Worm (Caenorhabditis elegans) whole organism, late embryonic: ENCODE results near the gene ddx-35.

Experiments
- C38D4.7 ChIP-seq: fragments of 200-800 bp; sonication (Bioruptor generic); optimal IDR thresholded peaks from 2 replicates; lab custom pipeline; 2018; ENCODE audit warnings: mild to moderate bottlenecking, missing genetic modification characterization, moderate library complexity, missing compliant biosample characterization
- K09A11.1 ChIP-seq: sonication (generic microtip); optimal IDR thresholded peaks from 2 replicates; lab custom pipeline; 2017; ENCODE audit warnings: antibody characterized with exemption, mild to moderate bottlenecking, missing genetic modification characterization, missing compliant biosample characterization; ENCODE audit not compliant: insufficient read depth
- Y22D7AL.16 ChIP-seq: sonication (generic microtip); optimal IDR thresholded peaks from 2 replicates; lab custom pipeline; 2016; ENCODE audit warnings: missing genetic modification characterization, missing compliant biosample characterization
- ama-1 ChIP-seq: fragments of 150-350 bp; optimal IDR thresholded peaks from 2 replicates; lab custom pipeline; 2014
- ceh-18 ChIP-seq: sonication (generic microtip); optimal IDR thresholded peaks from 2 replicates; lab custom pipeline; 2016; ENCODE audit warnings: missing genetic modification characterization, missing compliant biosample characterization
- ceh-19 ChIP-seq: fragments of 200-800 bp; sonication (Bioruptor generic); optimal IDR thresholded peaks from 2 replicates; lab custom pipeline; 2018; ENCODE audit warnings: mild to moderate bottlenecking, missing genetic modification characterization, missing compliant biosample characterization
- ceh-2 ChIP-seq: sonication (generic microtip); optimal IDR thresholded peaks from 2 replicates; lab custom pipeline; 2016; ENCODE audit warnings: missing genotype, missing genetic modification characterization, missing compliant biosample characterization
- ceh-24 ChIP-seq: sonication (generic microtip); optimal IDR thresholded peaks from 2 replicates; lab custom pipeline; 2016; ENCODE audit warnings: mild to moderate bottlenecking, missing genetic modification characterization, missing compliant biosample characterization
- ceh-31 ChIP-seq: sonication (generic microtip); optimal IDR thresholded peaks from 2 replicates; lab custom pipeline; 2016; ENCODE audit warnings: missing genetic modification characterization, missing compliant biosample characterization
- ceh-45 ChIP-seq: fragments of 200-800 bp; sonication (Bioruptor generic); IDR thresholded peaks from 2 replicates; pipeline ENCODE4 v1.3.6; 2022; ENCODE audit warnings: missing genetic modification reagents, missing genetic modification characterization, missing compliant biosample characterization
- ceh-48 ChIP-seq: sonication (generic microtip); optimal IDR thresholded peaks from 2 replicates; lab custom pipeline; 2016; ENCODE audit warnings: missing genetic modification characterization, inconsistent platforms, missing compliant biosample characterization
- ceh-6 ChIP-seq: fragments of 200-800 bp; sonication (Bioruptor generic); optimal IDR thresholded peaks from 2 replicates; lab custom pipeline; 2018; ENCODE audit warnings: mild to moderate bottlenecking, missing genetic modification characterization, missing compliant biosample characterization
- ceh-9 ChIP-seq: sonication (generic microtip); optimal IDR thresholded peaks from 2 replicates; lab custom pipeline; 2016; ENCODE audit warnings: mild to moderate bottlenecking, missing genetic modification characterization, inconsistent platforms, missing compliant biosample characterization
- che-1 ChIP-seq: sonication (generic microtip); optimal IDR thresholded peaks from 2 replicates; lab custom pipeline; 2016; ENCODE audit warnings: mild to moderate bottlenecking, missing genetic modification characterization, missing compliant biosample characterization
- dmd-4 ChIP-seq: sonication (generic microtip); optimal IDR thresholded peaks from 2 replicates; lab custom pipeline; 2016; ENCODE audit warnings: borderline replicate concordance, missing genetic modification characterization, missing compliant biosample characterization
- dve-1 ChIP-seq: sonication (generic microtip); optimal IDR thresholded peaks from 2 replicates; lab custom pipeline; 2017; ENCODE audit warnings: antibody characterized with exemption, mild to moderate bottlenecking, missing genetic modification characterization, missing compliant biosample characterization
- elt-2 ChIP-seq: sonication (generic microtip); optimal IDR thresholded peaks from 2 replicates; lab custom pipeline; 2016; ENCODE audit warnings: missing genetic modification reagents, missing genetic modification characterization, missing compliant biosample characterization
- elt-4 ChIP-seq: sonication (generic microtip); optimal IDR thresholded peaks from 2 replicates; lab custom pipeline; 2016; ENCODE audit warnings: missing genetic modification characterization, missing compliant biosample characterization
- ets-4 ChIP-seq: sonication (generic microtip); optimal IDR thresholded peaks from 2 replicates; lab custom pipeline; 2016; ENCODE audit warnings: missing genetic modification characterization, missing compliant biosample characterization
- eyg-1 ChIP-seq: sonication (generic microtip); optimal IDR thresholded peaks from 2 replicates; lab custom pipeline; 2016; ENCODE audit warnings: missing genotype, missing genetic modification characterization, missing compliant biosample characterization
- fax-1 ChIP-seq: sonication (generic microtip); optimal IDR thresholded peaks from 2 replicates; lab custom pipeline; 2016; ENCODE audit warnings: missing genotype, missing genetic modification characterization, missing compliant biosample characterization
- fkh-10 ChIP-seq: fragments of 150-350 bp; optimal IDR thresholded peaks from 2 replicates; lab custom pipeline; 2014; ENCODE audit warnings: missing biosample characterization, missing genetic modification reagents, missing genetic modification characterization
- fkh-6 ChIP-seq: sonication (generic microtip); optimal IDR thresholded peaks from 2 replicates; lab custom pipeline; 2016; ENCODE audit warnings: missing genetic modification characterization, missing compliant biosample characterization
- gmeb-2 ChIP-seq: sonication (generic microtip); optimal IDR thresholded peaks from 2 replicates; lab custom pipeline; 2016; ENCODE audit warnings: missing genetic modification characterization, inconsistent platforms, missing compliant biosample characterization
- lim-6 ChIP-seq: sonication (generic microtip); optimal IDR thresholded peaks from 2 replicates; lab custom pipeline; 2016; ENCODE audit warnings: missing genetic modification characterization, missing compliant biosample characterization
- lin-11 ChIP-seq: fragments of 200-800 bp; sonication (Bioruptor generic); optimal IDR thresholded peaks from 2 replicates; lab custom pipeline; 2018; ENCODE audit warnings: mild to moderate bottlenecking, missing genetic modification characterization, missing compliant biosample characterization
- madf-2 ChIP-seq: sonication (generic microtip); optimal IDR thresholded peaks from 2 replicates; lab custom pipeline; 2017; ENCODE audit warnings: missing genetic modification characterization, missing compliant biosample characterization
- mec-3 ChIP-seq: sonication (generic microtip); optimal IDR thresholded peaks from 2 replicates; lab custom pipeline; 2016; ENCODE audit warnings: borderline replicate concordance, missing genetic modification characterization, missing compliant biosample characterization
- nfya-1 ChIP-seq: sonication (generic microtip); optimal IDR thresholded peaks from 2 replicates; lab custom pipeline; 2017; ENCODE audit warnings: missing genetic modification characterization, mild to moderate bottlenecking, missing compliant biosample characterization, antibody characterized with exemption, moderate library complexity
- nhr-11 ChIP-seq: fragments of 150-350 bp; optimal IDR thresholded peaks from 2 replicates; lab custom pipeline; 2014; ENCODE audit warnings: missing biosample characterization, missing genetic modification characterization
- npax-4 ChIP-seq: sonication (generic microtip); optimal IDR thresholded peaks from 2 replicates; lab custom pipeline; 2016; ENCODE audit warnings: missing genetic modification characterization, missing compliant biosample characterization
- pax-1 ChIP-seq: fragments of 150-350 bp; optimal IDR thresholded peaks from 2 replicates; lab custom pipeline; 2014; ENCODE audit warnings: missing biosample characterization, missing genetic modification characterization
- pha-2 ChIP-seq: sonication (generic microtip); optimal IDR thresholded peaks from 2 replicates; lab custom pipeline; 2017; ENCODE audit warnings: mild to moderate bottlenecking, missing genetic modification characterization, missing compliant biosample characterization
- pha-4 ChIP-seq: fragments of 150-350 bp; optimal IDR thresholded peaks from 2 replicates; lab custom pipeline; 2018; ENCODE audit warnings: missing biosample characterization, missing genetic modification reagents, missing genetic modification characterization
- pqm-1 ChIP-seq: sonication (generic microtip); optimal IDR thresholded peaks from 2 replicates; lab custom pipeline; 2016; ENCODE audit warnings: missing genetic modification characterization, missing compliant biosample characterization
- pros-1 ChIP-seq: fragments of 150-350 bp; optimal IDR thresholded peaks from 2 replicates; lab custom pipeline; 2014; ENCODE audit warnings: missing biosample characterization, missing genetic modification reagents, missing genetic modification characterization
- ref-2 ChIP-seq: sonication (generic microtip); optimal IDR thresholded peaks from 2 replicates; lab custom pipeline; 2016; ENCODE audit warnings: missing genetic modification characterization, missing compliant biosample characterization
- sdc-2 ChIP-seq: sonication (generic microtip); optimal IDR thresholded peaks from 2 replicates; lab custom pipeline; 2016; ENCODE audit warnings: missing genotype, missing genetic modification characterization, missing compliant biosample characterization
- sox-4 ChIP-seq: sonication (generic microtip); optimal IDR thresholded peaks from 2 replicates; lab custom pipeline; 2017; ENCODE audit warnings: mild to moderate bottlenecking, missing genetic modification characterization, inconsistent platforms, missing compliant biosample characterization
- syd-9 ChIP-seq: sonication (generic microtip); optimal IDR thresholded peaks from 2 replicates; lab custom pipeline; 2016; ENCODE audit warnings: mild to moderate bottlenecking, missing genetic modification characterization, moderate library complexity, missing compliant biosample characterization
- tbx-2 ChIP-seq: sonication (generic microtip); optimal IDR thresholded peaks from 2 replicates; lab custom pipeline; 2016; ENCODE audit warnings: missing genetic modification characterization, missing compliant biosample characterization
- tbx-7 ChIP-seq: sonication (generic microtip); optimal IDR thresholded peaks from 2 replicates; lab custom pipeline; 2016; ENCODE audit warnings: missing genotype, missing genetic modification characterization, missing compliant biosample characterization
- ttx-3 ChIP-seq: sonication (generic microtip); optimal IDR thresholded peaks from 2 replicates; lab custom pipeline; 2016; ENCODE audit warnings: missing genetic modification reagents, missing genetic modification characterization, missing compliant biosample characterization
- unc-42 ChIP-seq: sonication (generic microtip); optimal IDR thresholded peaks from 2 replicates; lab custom pipeline; 2016; ENCODE audit warnings: missing genotype, missing genetic modification characterization, missing compliant biosample characterization
- unc-86 ChIP-seq: sonication (generic microtip); optimal IDR thresholded peaks from 2 replicates; lab custom pipeline; 2016; ENCODE audit warnings: missing genetic modification characterization, missing compliant biosample characterization
- ztf-16 ChIP-seq: sonication (generic microtip); optimal IDR thresholded peaks from 2 replicates; lab custom pipeline; 2017; ENCODE audit warnings: missing genetic modification characterization, missing compliant biosample characterization

The ddx-35 gene

DNA sequence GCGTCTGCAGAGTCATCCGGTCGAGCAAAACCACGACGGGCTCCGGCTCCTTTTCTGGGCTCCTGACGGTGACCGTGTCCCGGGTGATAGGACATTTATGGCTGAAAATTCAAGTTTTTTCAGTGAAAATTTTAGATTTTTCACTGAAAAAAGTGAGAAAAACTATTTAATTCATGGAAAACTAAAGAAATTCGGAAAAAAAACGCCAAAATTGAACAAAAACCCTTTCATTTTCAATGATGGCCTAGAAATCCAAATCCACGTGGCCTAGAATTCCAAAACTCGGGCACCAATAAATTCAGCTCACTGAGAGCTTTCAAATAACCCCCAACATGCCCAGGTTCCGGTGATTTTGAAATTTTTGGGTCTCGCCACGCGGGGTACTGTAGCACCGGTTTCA, at the start of gene ddx-35:
TSS of gene ddx-35 (minus strand) at position 101 of the 400 bp plus-strand sequence.
- TF ChIP-seq pha-4 (tag; lab: Kevin White, UChicago): no peak
- no peak for TF ChIP-seq sdc-2 (tag; lab: Kevin White, UChicago)
- no peak for TF ChIP-seq madf-2
- no peak for TF ChIP-seq Y22D7AL.16 (tag; lab: Kevin White, UChicago)
- TF ChIP-seq tbx-2 (tag; lab: Kevin White, UChicago): no peak
- TF ChIP-seq ceh-6 (GFP tag; lab: Kevin White, UChicago): no peak
- TF ChIP-seq mec-3 (tag; lab: Kevin White, UChicago): no peak
- TF ChIP-seq K09A11.1 (tag; lab: Kevin White, UChicago): no peak
- TF ChIP-seq syd-9 (tag; lab: Kevin White, UChicago): no peak
- TF ChIP-seq ceh-2 (tag; lab: Kevin White, UChicago): no peak
- TF ChIP-seq unc-86 (tag; lab: Kevin White, UChicago): no peak
- no peak for TF ChIP-seq nfya-1 (tag; lab: Kevin White, UChicago)
- TF ChIP-seq ceh-24: no peak
- TF ChIP-seq ceh-45 (GFP tag; lab: Robert Waterston, UW): no peak
- no peak for TF ChIP-seq ceh-19

DNA sequence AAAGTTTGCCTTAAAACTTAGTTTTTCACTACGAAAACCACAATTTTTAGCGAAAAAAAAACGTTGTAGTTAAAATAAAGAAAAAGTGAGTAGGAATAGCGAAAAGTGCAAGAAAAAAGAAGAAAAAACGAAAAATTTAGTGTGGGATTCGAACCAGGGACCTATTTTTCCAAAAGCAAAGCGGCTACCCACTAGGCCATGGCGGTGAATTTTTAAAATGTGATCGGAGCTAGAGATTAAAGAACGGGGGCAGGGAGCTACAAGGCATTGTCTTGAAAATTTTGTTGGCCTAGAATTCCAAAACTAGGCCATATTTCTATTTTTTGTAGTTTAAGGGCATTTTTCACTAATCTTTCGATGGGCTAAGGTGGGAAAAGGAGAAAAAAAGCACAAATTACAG, 49.5 kb upstream of the ddx-35 start:
- TF ChIP-seq dve-1 (tag; lab: Kevin White, UChicago): no peak
- TF ChIP-seq ceh-48: no peak
- no peak for TF ChIP-seq C38D4.7
- TF ChIP-seq dmd-4 (tag; lab: Kevin White, UChicago): no peak
- no peak for TF ChIP-seq pqm-1
- no peak for TF ChIP-seq fax-1 (tag; lab: Kevin White, UChicago)
- no peak for TF ChIP-seq unc-42 (tag; lab: Kevin White, UChicago)
- TF ChIP-seq pha-2 (tag; lab: Kevin White, UChicago): no peak

ce11 chrIII:1602682-1603081, 48.4 kb upstream of the ddx-35 start:
- TF ChIP-seq elt-2 (peak; percentile 85), fkh-6 (tag; lab: Kevin White, UChicago) (no peak), eyg-1 (tag; lab: Kevin White, UChicago) (no peak), sox-4 (tag; lab: Kevin White, UChicago) (no peak), ama-1 (lab: Kevin White, UChicago) (no peak), ceh-24 (no peak)

DNA sequence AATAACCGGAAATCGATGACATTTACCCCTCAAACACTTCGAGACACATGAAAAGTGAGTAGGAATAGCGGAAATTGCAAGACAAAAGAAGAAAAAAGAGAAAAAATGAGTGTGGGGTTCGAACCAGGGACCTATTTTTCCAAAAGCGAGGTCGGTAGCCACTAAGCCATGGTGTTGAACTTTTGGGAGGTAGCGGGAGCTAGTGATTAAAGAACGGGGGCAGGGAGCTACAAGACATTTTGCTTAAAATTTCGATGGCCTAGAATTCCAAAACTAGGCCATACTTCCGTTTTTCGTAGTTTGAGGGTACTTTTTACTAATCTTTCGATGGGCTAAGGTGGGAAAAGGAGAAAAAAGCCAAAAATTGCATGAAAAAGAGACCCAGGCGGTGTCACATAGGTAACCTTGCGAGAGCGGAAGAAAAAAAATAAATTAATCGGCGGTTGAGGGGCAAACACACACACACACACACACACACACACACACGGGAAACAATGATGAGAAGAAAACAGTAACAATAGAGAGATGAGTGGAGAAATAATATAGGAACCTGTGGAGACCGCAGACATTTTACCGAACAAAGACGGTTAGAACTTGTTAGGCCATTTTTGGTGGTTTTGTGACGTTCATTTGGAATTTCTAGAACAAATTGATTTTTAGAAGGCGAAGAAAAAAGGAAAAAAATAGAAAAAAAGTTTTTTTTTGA, 47.4 kb upstream of the ddx-35 start:
- TF ChIP-seq ceh-9 (tag; lab: Kevin White, UChicago) (no peak), pax-1 (tag; lab: Kevin White, UChicago) (no peak), npax-4 (tag; lab: Kevin White, UChicago) (peak; percentile 50), lin-11 (tag; lab: Kevin White, UChicago) (peak; percentile 68), madf-2 (peak; percentile 26), ceh-19 (peak; percentile 66), ceh-45 (GFP tag; lab: Robert Waterston, UW) (no peak), C38D4.7 (peak; percentile 52), gmeb-2 (tag; lab: Kevin White, UChicago) (peak; percentile 75), tbx-7 (no peak), pha-2 (tag; lab: Kevin White, UChicago) (no peak), tbx-2 (tag; lab: Kevin White, UChicago) (peak; percentile 19), ttx-3 (tag; lab: Kevin White, UChicago) (peak; percentile 25), K09A11.1 (tag; lab: Kevin White, UChicago) (peak; percentile 6), nhr-11 (tag; lab: Kevin White, UChicago) (no peak), ztf-16 (peak; percentile 26), ceh-31 (tag; lab: Kevin White, UChicago) (peak; percentile 47), elt-2 (peak; percentile 52), mec-3 (tag; lab: Kevin White, UChicago) (peak; percentile 74), elt-4 (tag; lab: Kevin White, UChicago) (no peak), ceh-18 (tag; lab: Kevin White, UChicago) (peak; percentile 62), che-1 (tag; lab: Kevin White, UChicago) (peak; percentile 78), ref-2 (tag; lab: Kevin White, UChicago) (peak; percentile 60), fkh-10 (GFP tag; lab: Kevin White, UChicago) (no peak), lim-6 (tag; lab: Kevin White, UChicago) (peak; percentile 21), syd-9 (tag; lab: Kevin White, UChicago) (peak; percentile 62), pros-1 (tag; lab: Kevin White, UChicago) (no peak), ets-4 (tag; lab: Kevin White, UChicago) (no peak), sdc-2 (tag; lab: Kevin White, UChicago) (peak; percentile 57)
